Worm (Caenorhabditis elegans) whole organism, midembryonic: ENCODE results near the gene clec-206.

Source experiments
- T22C8.4 ChIP-seq: fragments of 200-800 bp; sonication (Bioruptor generic); IDR thresholded peaks from 2 replicates; pipeline ENCODE4 v1.3.6; 2022; ENCODE audit warnings: missing genetic modification characterization, missing compliant biosample characterization
- cog-1 ChIP-seq: sonication (generic microtip); optimal IDR thresholded peaks from 2 replicates; lab custom pipeline; 2016; ENCODE audit warnings: missing genetic modification characterization, missing compliant biosample characterization
- flt-1 ChIP-seq: fragments of 200-800 bp; sonication (Bioruptor generic); IDR thresholded peaks from 2 replicates; pipeline ENCODE4 v1.3.6; 2022; ENCODE audit warnings: missing genetic modification characterization, missing compliant biosample characterization
- klf-2 ChIP-seq: fragments of 200-800 bp; sonication (Bioruptor generic); conservative IDR thresholded peaks from 2 replicates; pipeline ENCODE4 v1.3.6; 2022; ENCODE audit warnings: missing genetic modification reagents, missing genetic modification characterization, missing compliant biosample characterization
- med-1 ChIP-seq: sonication (generic microtip); optimal IDR thresholded peaks from 2 replicates; lab custom pipeline; 2017; ENCODE audit warnings: missing genetic modification characterization, mild to moderate bottlenecking, missing compliant biosample characterization, antibody characterized with exemption, missing genetic modification reagents; ENCODE audit not compliant: insufficient read depth
- ref-1 ChIP-seq: fragments of 200-800 bp; sonication (Bioruptor generic); conservative IDR thresholded peaks from 2 replicates; pipeline ENCODE4 v1.3.6; 2022; ENCODE audit warnings: missing genetic modification reagents, missing genetic modification characterization, missing compliant biosample characterization
- tab-1 ChIP-seq: fragments of 200-800 bp; sonication (Bioruptor generic); IDR thresholded peaks from 2 replicates; pipeline ENCODE4 v1.3.6; 2022; ENCODE audit warnings: missing genetic modification characterization, missing compliant biosample characterization
- ztf-23 ChIP-seq: fragments of 200-800 bp; sonication (Bioruptor generic); IDR thresholded peaks from 2 replicates; pipeline ENCODE4 v1.3.6; 2022; ENCODE audit warnings: missing genetic modification reagents, missing genetic modification characterization, missing compliant biosample characterization
- ztf-29 ChIP-seq: fragments of 200-800 bp; sonication (Bioruptor generic); IDR thresholded peaks from 2 replicates; pipeline ENCODE4 v1.3.6; 2022; ENCODE audit warnings: missing genetic modification reagents, missing genetic modification characterization, missing compliant biosample characterization

Gene clec-206

DNA sequence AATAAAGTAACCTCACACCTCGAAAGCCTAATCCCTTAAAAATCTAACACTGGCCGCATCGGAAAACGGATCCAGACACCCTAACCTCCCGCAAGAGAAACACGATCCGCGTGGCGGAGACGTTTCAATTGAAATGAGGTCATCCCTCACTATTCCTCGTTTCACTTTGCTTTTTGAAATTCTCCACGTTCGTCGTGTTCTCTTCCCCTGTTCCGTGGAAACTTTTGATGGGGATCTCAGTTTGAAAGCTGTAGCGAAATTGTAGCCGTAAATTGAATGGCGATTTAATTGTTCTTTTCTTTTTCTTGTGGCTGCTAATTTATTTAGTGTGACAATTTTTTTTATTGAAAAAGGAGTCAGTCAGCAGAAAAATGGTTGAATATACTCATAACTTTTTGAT is 35.3 kb downstream of the clec-206 start:
- TF ChIP-seq cog-1 (tag; lab: Kevin White, UChicago): no peak
- TF ChIP-seq ztf-29: no peak
- TF ChIP-seq tab-1 (GFP tag; lab: Robert Waterston, UW): no peak
- TF ChIP-seq klf-2 (GFP tag; lab: Robert Waterston, UW): no peak
- no peak for TF ChIP-seq T22C8.4 (GFP tag; lab: Robert Waterston, UW)
- TF ChIP-seq ref-1: no peak
- TF ChIP-seq flt-1: no peak
- TF ChIP-seq med-1 (GFP tag; lab: Kevin White, UChicago): no peak
- TF ChIP-seq ztf-23 (GFP tag; lab: Robert Waterston, UW): no peak

DNA sequence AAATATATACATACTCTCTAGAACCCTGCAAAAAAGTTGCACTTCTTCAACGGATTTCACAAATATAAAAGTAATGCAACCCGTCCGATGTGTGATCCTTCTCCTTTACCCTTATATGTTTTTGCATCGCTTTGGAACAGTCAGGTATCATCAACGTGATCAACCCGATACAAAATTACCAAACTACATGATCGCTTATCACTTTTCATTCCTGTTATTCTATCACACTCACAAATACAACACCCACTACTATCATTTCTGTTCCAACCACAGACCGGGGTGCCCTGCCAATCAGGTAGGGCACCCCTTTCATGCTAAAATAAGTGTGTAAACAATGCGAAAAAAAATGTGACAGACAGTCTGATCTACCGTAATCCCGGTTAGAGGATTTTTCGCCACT is 37.2 kb downstream of the clec-206 start:
- TF ChIP-seq ref-1: no peak
- no peak for TF ChIP-seq tab-1 (GFP tag; lab: Robert Waterston, UW)
- TF ChIP-seq flt-1: no peak

DNA sequence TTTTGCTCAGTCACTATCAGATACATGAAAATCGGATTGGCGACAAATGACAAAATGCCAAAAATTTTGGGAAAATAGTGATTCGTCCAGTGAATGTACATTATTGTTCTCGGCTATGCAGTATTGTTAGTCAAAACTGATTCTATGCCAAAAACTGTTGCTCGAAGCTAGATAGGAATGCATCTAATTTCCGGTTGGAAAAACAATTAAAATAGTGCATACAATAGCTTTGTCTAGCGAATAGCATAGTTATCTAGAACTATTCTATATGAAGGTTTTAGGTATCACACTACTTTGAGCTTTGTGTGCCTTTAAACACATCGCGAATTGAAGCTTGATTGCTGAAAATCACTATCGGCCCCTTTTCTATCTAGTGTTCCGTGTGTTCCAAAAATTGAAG is 39.3 kb downstream of the clec-206 start, which contains the start of gene srj-15:
TSS of gene srj-15 (minus strand) at position 101 of the 400 bp plus-strand sequence.
- TF ChIP-seq tab-1 (GFP tag; lab: Robert Waterston, UW) (no peak), klf-2 (GFP tag; lab: Robert Waterston, UW) (no peak), ztf-23 (GFP tag; lab: Robert Waterston, UW) (no peak), ztf-29 (no peak), med-1 (GFP tag; lab: Kevin White, UChicago) (no peak), ref-1 (no peak), flt-1 (no peak), cog-1 (tag; lab: Kevin White, UChicago) (no peak), T22C8.4 (GFP tag; lab: Robert Waterston, UW) (no peak)

DNA sequence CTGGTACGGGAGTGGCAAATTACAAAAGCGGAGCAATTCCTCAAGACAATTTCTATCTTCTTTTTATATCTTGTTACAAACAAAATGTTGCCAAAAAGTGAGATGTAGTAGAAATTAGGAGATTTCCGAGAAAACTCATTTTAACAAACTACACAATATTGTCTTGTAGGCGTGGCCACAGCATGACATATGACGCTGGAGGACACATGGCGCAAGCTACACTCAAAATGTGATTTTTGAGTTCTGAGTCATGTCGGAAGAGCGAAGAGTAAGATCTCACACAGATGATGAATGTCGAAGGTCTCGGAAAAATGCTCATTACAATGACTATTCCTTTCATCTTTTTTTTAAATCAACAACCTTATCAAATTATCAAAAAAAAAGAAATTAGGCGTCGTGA is 42.7 kb downstream of the clec-206 start, which contains the start of gene Y40B10B.1:
TSS of gene Y40B10B.1 (minus strand) at position 101 of the 400 bp plus-strand sequence.
- no peak for TF ChIP-seq flt-1
- no peak for TF ChIP-seq ztf-29
- no peak for TF ChIP-seq cog-1 (tag; lab: Kevin White, UChicago)
- TF ChIP-seq ztf-23 (GFP tag; lab: Robert Waterston, UW): no peak
- TF ChIP-seq T22C8.4 (GFP tag; lab: Robert Waterston, UW): no peak
- TF ChIP-seq med-1 (GFP tag; lab: Kevin White, UChicago): no peak
- TF ChIP-seq tab-1 (GFP tag; lab: Robert Waterston, UW): no peak

DNA sequence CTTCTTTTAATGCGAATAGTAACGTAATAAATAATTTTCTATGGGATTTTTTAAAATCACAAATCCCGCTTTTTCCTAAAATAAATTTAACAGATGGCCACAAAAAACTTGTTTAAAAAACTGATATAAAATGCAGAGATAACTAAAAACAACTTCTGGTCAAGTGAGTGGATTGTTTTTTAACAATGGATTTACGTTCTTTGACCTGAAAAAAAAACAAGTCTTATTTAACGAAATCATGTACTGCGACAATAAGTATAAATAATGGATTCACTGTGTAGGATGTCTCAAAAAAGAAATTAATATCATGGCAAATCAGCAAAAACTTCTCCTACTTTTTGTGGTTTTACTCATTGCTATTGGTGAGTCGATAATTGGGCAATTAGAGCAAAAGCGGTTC is 47.0 kb downstream of the clec-206 start, which contains the start of gene fipr-25:
TSS of gene fipr-25 (plus strand) at position 301 of the 400 bp plus-strand sequence.
- no peak for TF ChIP-seq med-1 (GFP tag; lab: Kevin White, UChicago)
- TF ChIP-seq ref-1: no peak

DNA sequence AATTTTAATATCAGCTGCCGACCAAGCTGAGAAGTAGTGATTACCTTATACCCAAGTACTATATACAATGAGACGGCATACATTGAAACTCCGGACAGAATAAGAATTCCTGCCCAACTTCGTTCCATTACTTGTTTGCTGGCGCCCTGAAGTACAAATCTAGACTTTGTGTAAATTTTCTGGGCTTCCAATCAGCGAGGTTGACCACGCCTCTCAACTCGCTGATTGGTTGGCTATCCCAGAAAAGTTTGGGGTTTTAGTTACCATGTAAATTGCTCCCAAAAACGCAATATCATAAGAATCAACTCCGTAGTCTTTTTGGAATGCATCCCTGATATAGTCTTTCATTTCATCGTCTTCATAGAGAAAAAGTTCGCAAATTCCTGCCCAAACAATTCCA is 48.9 kb downstream of the clec-206 start:
- TF ChIP-seq ref-1 (no peak), flt-1 (no peak)
